Fruit fly (Drosophila melanogaster) whole organism, embryonic: ENCODE measurements around the gene Ctns.

ENCODE experiments used
- CG10321 ChIP-seq: fragments of 200-800 bp; sonication (Bioruptor generic); IDR thresholded peaks from 2 replicates; pipeline ENCODE4 v1.3.6; 2022; ENCODE audit warnings: missing biosample characterization, missing genetic modification characterization
- Doc3 ChIP-seq: fragments of 200-800 bp; sonication (Bioruptor generic); IDR thresholded peaks from 3 replicates; pipeline ENCODE4 v1.3.6; 2022; ENCODE audit warnings: missing biosample characterization, missing genetic modification characterization; ENCODE audit not compliant: partially characterized antibody
- Rfx ChIP-seq: fragments of 200-800 bp; sonication (Bioruptor generic); IDR thresholded peaks from 2 replicates; pipeline ENCODE4 v1.3.6; 2022; ENCODE audit warnings: missing biosample characterization, missing genetic modification characterization
- Side ChIP-seq: fragments of 200-800 bp; sonication (Bioruptor generic); optimal IDR thresholded peaks from 2 replicates; lab custom pipeline; 2016; ENCODE audit warnings: missing biosample characterization, missing genetic modification characterization
- Spps ChIP-seq: fragments of 200-800 bp; sonication (Bioruptor generic); optimal IDR thresholded peaks from 2 replicates; lab custom pipeline; 2018; ENCODE audit warnings: missing biosample characterization, mild to moderate bottlenecking, missing genetic modification characterization
- bcd ChIP-seq: fragments of 200-800 bp; sonication (Bioruptor generic); optimal IDR thresholded peaks from 2 replicates; lab custom pipeline; 2017; ENCODE audit warnings: missing biosample characterization, mild to moderate bottlenecking, missing genetic modification characterization
- tin ChIP-seq: fragments of 200-800 bp; sonication (Bioruptor generic); optimal IDR thresholded peaks from 3 replicates; lab custom pipeline; 2016; ENCODE audit warnings: missing biosample characterization, missing genetic modification characterization
- tup ChIP-seq: fragments of 200-800 bp; sonication (Bioruptor generic); optimal IDR thresholded peaks from 2 replicates; lab custom pipeline; 2016; ENCODE audit warnings: missing biosample characterization, mild to moderate bottlenecking, missing genetic modification characterization, moderate library complexity

Ctns gene

dm6 chr3R:23009480-23010115 lies 49.2 kb downstream of the Ctns start (continued):
- TF ChIP-seq Doc3 (GFP tag; lab: Robert Waterston, UW): no peak
- no peak for TF ChIP-seq tin (GFP tag; lab: Kevin White, UChicago)
- TF ChIP-seq tup (GFP tag; lab: Kevin White, UChicago): no peak
- no peak for TF ChIP-seq Spps
- no peak for TF ChIP-seq CG10321
- TF ChIP-seq Rfx (GFP tag; lab: Robert Waterston, UW): peak; percentile 48; the same call in 1 of the 2 replicates
- TF ChIP-seq Side (GFP tag; lab: Kevin White, UChicago): no peak
- TF ChIP-seq bcd: no peak
